Fruit fly (Drosophila melanogaster) whole organism, embryonic: Measurements from ENCODE around the gene Lcp65Ab1.
A peak's percentile ranks its signal among the peaks of the same experiment; 100 is the strongest.

Experiments
- Bdp1 ChIP-seq: fragments of 200-800 bp; sonication (Bioruptor generic); optimal IDR thresholded peaks from 3 replicates; lab custom pipeline; 2016; ENCODE audit warnings: missing biosample characterization, missing genetic modification characterization
- CG10147 ChIP-seq: fragments of 200-800 bp; sonication (Bioruptor generic); optimal IDR thresholded peaks from 2 replicates; lab custom pipeline; 2019; ENCODE audit warnings: missing biosample characterization, mild to moderate bottlenecking, missing genetic modification characterization, moderate library complexity
- CG10654 ChIP-seq: fragments of 200-800 bp; sonication (Bioruptor generic); optimal IDR thresholded peaks from 2 replicates; lab custom pipeline; 2016; ENCODE audit warnings: missing biosample characterization, missing genetic modification characterization
- CG11247 ChIP-seq: fragments of 200-800 bp; sonication (Bioruptor generic); IDR thresholded peaks from 2 replicates; pipeline ENCODE4 v1.3.6; 2022; ENCODE audit warnings: missing biosample characterization, missing genetic modification characterization
- CG11696 ChIP-seq: fragments of 200-800 bp; sonication (Bioruptor generic); IDR thresholded peaks from 2 replicates; pipeline ENCODE4 v1.3.6; 2022; ENCODE audit warnings: missing biosample characterization, missing genetic modification characterization
- CG11723 ChIP-seq: fragments of 200-800 bp; sonication (Bioruptor generic); optimal IDR thresholded peaks from 2 replicates; lab custom pipeline; 2017; ENCODE audit warnings: missing biosample characterization, mild to moderate bottlenecking, missing genetic modification characterization
- CG12071 ChIP-seq: fragments of 200-800 bp; sonication (Bioruptor generic); optimal IDR thresholded peaks from 3 replicates; lab custom pipeline; 2018; ENCODE audit warnings: missing biosample characterization, mild to moderate bottlenecking, missing genetic modification characterization
- CG12219 ChIP-seq: fragments of 200-800 bp; sonication (Bioruptor generic); optimal IDR thresholded peaks from 3 replicates; lab custom pipeline; 2018; ENCODE audit warnings: missing biosample characterization, mild to moderate bottlenecking, missing genetic modification characterization
- CG12299 ChIP-seq: fragments of 200-800 bp; sonication (Bioruptor generic); optimal IDR thresholded peaks from 2 replicates; lab custom pipeline; 2018; ENCODE audit warnings: missing biosample characterization, mild to moderate bottlenecking, missing genetic modification characterization
- CG13775 ChIP-seq: fragments of 200-800 bp; sonication (Bioruptor generic); optimal IDR thresholded peaks from 3 replicates; lab custom pipeline; 2017; ENCODE audit warnings: missing biosample characterization, mild to moderate bottlenecking, missing genetic modification characterization
- CG14441 ChIP-seq: fragments of 200-800 bp; sonication (Bioruptor generic); IDR thresholded peaks from 2 replicates; pipeline ENCODE4 v1.3.6; 2022; ENCODE audit warnings: missing biosample characterization, missing genetic modification characterization
- CG17361 ChIP-seq: fragments of 200-800 bp; sonication (Bioruptor generic); IDR thresholded peaks from 3 replicates; pipeline ENCODE4 v1.3.6; 2022; ENCODE audit warnings: missing biosample characterization, missing genetic modification characterization
- CG2889 ChIP-seq: fragments of 200-800 bp; sonication (Bioruptor generic); IDR thresholded peaks from 3 replicates; pipeline ENCODE4 v1.3.6; 2022; ENCODE audit warnings: missing biosample characterization, missing genetic modification characterization
- CG3163 ChIP-seq: fragments of 200-800 bp; sonication (Bioruptor generic); optimal IDR thresholded peaks from 3 replicates; lab custom pipeline; 2016; ENCODE audit warnings: missing biosample characterization, missing genetic modification characterization
- CG3838 ChIP-seq: fragments of 200-800 bp; sonication (Bioruptor generic); optimal IDR thresholded peaks from 3 replicates; lab custom pipeline; 2016; ENCODE audit warnings: missing biosample characterization, missing genetic modification characterization
- CG4328 ChIP-seq: fragments of 200-800 bp; sonication (Bioruptor generic); optimal IDR thresholded peaks from 3 replicates; lab custom pipeline; 2017; ENCODE audit warnings: missing biosample characterization, missing genetic modification reagents, missing genetic modification characterization
- CG6813 ChIP-seq: fragments of 200-800 bp; sonication (Bioruptor generic); optimal IDR thresholded peaks from 2 replicates; lab custom pipeline; 2017; ENCODE audit warnings: missing biosample characterization, missing genetic modification characterization, mild to moderate bottlenecking, moderate library complexity, missing genetic modification reagents
- CG8388 ChIP-seq: fragments of 200-800 bp; sonication (Bioruptor generic); optimal IDR thresholded peaks from 2 replicates; lab custom pipeline; 2019; ENCODE audit warnings: missing biosample characterization, mild to moderate bottlenecking, missing genetic modification characterization, moderate library complexity
- CG8944 ChIP-seq: fragments of 200-800 bp; sonication (Bioruptor generic); optimal IDR thresholded peaks from 3 replicates; lab custom pipeline; 2016; ENCODE audit warnings: missing biosample characterization, missing genetic modification characterization
- CkIIα-i1 ChIP-seq: fragments of 200-800 bp; sonication (Bioruptor generic); IDR thresholded peaks from 2 replicates; pipeline ENCODE4 v1.3.6; 2022; ENCODE audit warnings: missing biosample characterization, missing genetic modification characterization
- Dad ChIP-seq: fragments of 200-800 bp; sonication (Bioruptor generic); optimal IDR thresholded peaks from 3 replicates; lab custom pipeline; 2016; ENCODE audit warnings: missing biosample characterization, missing genetic modification characterization
- Deaf1 ChIP-seq: fragments of 200-800 bp; optimal IDR thresholded peaks from 3 replicates; lab custom pipeline; 2019; ENCODE audit warnings: missing biosample characterization, mild to moderate bottlenecking, missing genetic modification characterization, moderate library complexity
- E2f1 ChIP-seq: fragments of 200-800 bp; sonication (Bioruptor generic); IDR thresholded peaks from 2 replicates; pipeline ENCODE4 v1.3.6; 2022; ENCODE audit warnings: missing biosample characterization, missing genetic modification characterization
- PHDP ChIP-seq: fragments of 200-800 bp; sonication (Bioruptor generic); optimal IDR thresholded peaks from 3 replicates; lab custom pipeline; 2018; ENCODE audit warnings: missing biosample characterization, mild to moderate bottlenecking, missing genetic modification characterization, moderate library complexity
- Side ChIP-seq: fragments of 200-800 bp; sonication (Bioruptor generic); optimal IDR thresholded peaks from 2 replicates; lab custom pipeline; 2016; ENCODE audit warnings: missing biosample characterization, missing genetic modification characterization
- Vsx1 ChIP-seq: fragments of 200-800 bp; sonication (Bioruptor generic); optimal IDR thresholded peaks from 2 replicates; lab custom pipeline; 2017; ENCODE audit warnings: missing biosample characterization, mild to moderate bottlenecking, missing genetic modification characterization, missing genetic modification reagents
- ara ChIP-seq: fragments of 200-800 bp; sonication (Bioruptor generic); IDR thresholded peaks from 2 replicates; pipeline ENCODE4 v1.3.6; 2022; ENCODE audit warnings: missing biosample characterization, missing genetic modification characterization
- az2 ChIP-seq: fragments of 200-800 bp; sonication (Bioruptor generic); optimal IDR thresholded peaks from 3 replicates; lab custom pipeline; 2016; ENCODE audit warnings: missing biosample characterization, missing genetic modification characterization
- cato ChIP-seq: fragments of 200-800 bp; sonication (Bioruptor generic); optimal IDR thresholded peaks from 2 replicates; lab custom pipeline; 2016; ENCODE audit warnings: missing biosample characterization, missing genetic modification characterization, borderline replicate concordance
- chn ChIP-seq: fragments of 200-800 bp; sonication (Bioruptor generic); optimal IDR thresholded peaks from 2 replicates; lab custom pipeline; 2016; ENCODE audit warnings: missing biosample characterization, missing genetic modification characterization
- danr ChIP-seq: fragments of 200-800 bp; sonication (Bioruptor generic); IDR thresholded peaks from 2 replicates; pipeline ENCODE4 v1.3.6; 2022; ENCODE audit warnings: missing biosample characterization, missing genetic modification characterization
- dm ChIP-seq: fragments of 200-800 bp; sonication (Bioruptor generic); optimal IDR thresholded peaks from 3 replicates; lab custom pipeline; 2016; ENCODE audit warnings: missing biosample characterization, missing genetic modification characterization
- dpn ChIP-seq, 2 experiments: fragments of 200-800 bp; sonication (Bioruptor generic); optimal IDR thresholded peaks; 3 replicates each; lab custom pipeline; 2016; ENCODE audit warnings: missing biosample characterization in 2 of 2, missing genetic modification characterization in 2 of 2
- fd3F ChIP-seq: fragments of 200-800 bp; sonication (Bioruptor generic); optimal IDR thresholded peaks from 2 replicates; lab custom pipeline; 2018; ENCODE audit warnings: missing biosample characterization, mild to moderate bottlenecking, missing genetic modification characterization, moderate library complexity
- fd96Cb ChIP-seq: fragments of 200-800 bp; sonication (Bioruptor generic); optimal IDR thresholded peaks from 2 replicates; lab custom pipeline; 2018; ENCODE audit warnings: missing biosample characterization, mild to moderate bottlenecking, missing genetic modification characterization, moderate library complexity
- gcm2 ChIP-seq: fragments of 200-800 bp; sonication (Bioruptor generic); optimal IDR thresholded peaks from 2 replicates; lab custom pipeline; 2016; ENCODE audit warnings: missing biosample characterization, missing genetic modification characterization
- ham ChIP-seq: fragments of 200-800 bp; sonication (Bioruptor generic); IDR thresholded peaks from 2 replicates; pipeline ENCODE4 v1.3.6; 2022; ENCODE audit warnings: missing biosample characterization, missing genetic modification characterization
- kni ChIP-seq: fragments of 200-800 bp; sonication (Bioruptor generic); optimal IDR thresholded peaks from 3 replicates; lab custom pipeline; 2017; ENCODE audit warnings: mild to moderate bottlenecking, missing biosample characterization, missing genetic modification reagents, missing genetic modification characterization
- lmd ChIP-seq: fragments of 200-800 bp; sonication (Bioruptor generic); IDR thresholded peaks from 2 replicates; pipeline ENCODE4 v1.3.6; 2022; ENCODE audit warnings: missing biosample characterization, missing genetic modification characterization
- lola ChIP-seq, 3 experiments: fragments of >200 bp in 2 of 3; fragments of 200-800 bp in 1 of 3; sonication (Bioruptor generic) in 1 of 3; optimal IDR thresholded peaks; 2 replicates each; lab custom pipeline; 2017 to 2019; ENCODE audit warnings: missing biosample characterization in 3 of 3, missing genetic modification characterization in 3 of 3, mild to moderate bottlenecking in 1 of 3, moderate library complexity in 1 of 3
- nerfin-1 ChIP-seq: fragments of 200-800 bp; sonication (Bioruptor generic); optimal IDR thresholded peaks from 3 replicates; lab custom pipeline; 2019; ENCODE audit warnings: missing biosample characterization, mild to moderate bottlenecking, missing genetic modification characterization, moderate library complexity
- nmo ChIP-seq: fragments of 200-800 bp; sonication (Bioruptor generic); optimal IDR thresholded peaks from 2 replicates; lab custom pipeline; 2018; ENCODE audit warnings: missing biosample characterization, mild to moderate bottlenecking, missing genetic modification characterization, moderate library complexity
- pb ChIP-seq: fragments of 200-800 bp; sonication (Bioruptor generic); optimal IDR thresholded peaks from 3 replicates; lab custom pipeline; 2016; ENCODE audit warnings: missing biosample characterization, missing genetic modification characterization
- prd ChIP-seq, 3 experiments: fragments of >200 bp in 2 of 3; fragments of 200-800 bp in 1 of 3; sonication (Bioruptor generic) in 1 of 3; optimal IDR thresholded peaks in 2 of 3; IDR thresholded peaks in 1 of 3; 2 replicates in 2 of 3; 3 replicates in 1 of 3; pipeline versions ENCODE4 v1.3.6 to Lab custom; 2017 to 2022; ENCODE audit warnings: missing biosample characterization in 1 of 3, missing genetic modification characterization in 1 of 3
- pum ChIP-seq: fragments of 200-800 bp; sonication (Bioruptor generic); optimal IDR thresholded peaks from 2 replicates; lab custom pipeline; 2016; ENCODE audit warnings: missing biosample characterization, missing genetic modification characterization
- seq ChIP-seq: fragments of 200-800 bp; sonication (Bioruptor generic); IDR thresholded peaks from 2 replicates; pipeline ENCODE4 v1.3.6; 2022; ENCODE audit warnings: missing biosample characterization, missing genetic modification characterization
- sisA ChIP-seq: fragments of 200-800 bp; sonication (Bioruptor generic); IDR thresholded peaks from 2 replicates; pipeline ENCODE4 v1.3.6; 2022; ENCODE audit warnings: missing biosample characterization, missing genetic modification characterization
- sna ChIP-seq: fragments of 200-800 bp; sonication (Bioruptor generic); IDR thresholded peaks from 2 replicates; pipeline ENCODE4 v1.3.6; 2022; ENCODE audit warnings: missing biosample characterization, missing genetic modification characterization; ENCODE audit not compliant: partially characterized antibody
- sqz ChIP-seq: fragments of 200-800 bp; sonication (Bioruptor generic); optimal IDR thresholded peaks from 3 replicates; lab custom pipeline; 2018; ENCODE audit warnings: missing biosample characterization, mild to moderate bottlenecking, missing genetic modification characterization
- toy ChIP-seq: fragments of 200-800 bp; sonication (Bioruptor generic); IDR thresholded peaks from 2 replicates; pipeline ENCODE4 v1.3.6; 2022; ENCODE audit warnings: missing biosample characterization, missing genetic modification characterization
- unpg ChIP-seq: fragments of 200-800 bp; sonication (Bioruptor generic); optimal IDR thresholded peaks from 3 replicates; lab custom pipeline; 2018; ENCODE audit warnings: missing biosample characterization, mild to moderate bottlenecking, missing genetic modification characterization, moderate library complexity

The Lcp65Ab1 gene

DNA sequence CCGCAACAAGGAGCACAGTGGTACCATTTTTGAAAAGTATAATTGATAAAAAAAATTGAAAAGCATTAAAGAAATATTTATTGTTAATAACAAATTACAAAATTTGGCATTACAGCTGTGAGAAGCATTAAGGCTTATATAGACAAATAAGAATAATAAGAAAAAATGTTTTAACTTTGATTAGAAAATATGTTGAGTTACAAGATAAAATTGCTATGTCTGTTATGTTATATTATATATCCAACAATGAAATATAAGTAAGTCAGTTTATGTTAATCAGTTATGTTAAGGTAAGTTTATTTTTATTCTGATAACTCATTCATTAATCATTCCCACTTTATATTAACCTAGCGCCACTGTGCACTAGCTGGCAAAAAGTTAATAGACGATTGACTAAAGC, 10.5 kb downstream of the Lcp65Ab1 start (continued):
- TF ChIP-seq az2 (GFP tag; lab: Kevin White, UChicago) (no peak), ara (GFP tag; lab: Robert Waterston, UW) (no peak), sna (GFP tag; lab: Robert Waterston, UW) (no peak), kni (no peak), dpn (GFP tag; optimal IDR thresholded peaks at IDR 0.05; lab: Kevin White, UChicago) (no peak), CG3163 (GFP tag; lab: Kevin White, UChicago) (no peak), CG12219 (GFP tag; lab: Kevin White, UChicago) (no peak), CG3838 (no peak), CG11247 (GFP tag; lab: Robert Waterston, UW) (no peak), Vsx1 (no peak), E2f1 (GFP tag; lab: Robert Waterston, UW) (no peak), cato (GFP tag; lab: Kevin White, UChicago) (no peak), chn (GFP tag; lab: Kevin White, UChicago) (no peak), Deaf1 (tag; lab: Kevin White, UChicago) (peak; percentile 1), gcm2 (GFP tag; lab: Kevin White, UChicago) (no peak), sisA (no peak), CkIIα-i1 (GFP tag; lab: Robert Waterston, UW) (no peak), CG13775 (GFP tag; lab: Kevin White, UChicago) (no peak), nerfin-1 (no peak), CG11723 (GFP tag; lab: Kevin White, UChicago) (no peak), CG4328 (GFP tag; lab: Kevin White, UChicago) (no peak), CG14441 (GFP tag; lab: Robert Waterston, UW) (no peak), CG8944 (GFP tag; lab: Kevin White, UChicago) (no peak), dm (GFP tag; lab: Kevin White, UChicago) (no peak), unpg (GFP tag; lab: Kevin White, UChicago) (no peak), CG12071 (GFP tag; lab: Kevin White, UChicago) (no peak), CG10654 (GFP tag; lab: Kevin White, UChicago) (no peak), PHDP (tag; lab: Kevin White, UChicago) (no peak), toy (no peak), lmd (GFP tag; lab: Robert Waterston, UW) (no peak), Dad (GFP tag; lab: Kevin White, UChicago) (no peak), CG6813 (GFP tag; lab: Kevin White, UChicago) (no peak), CG11696 (GFP tag; lab: Robert Waterston, UW) (no peak), CG10147 (GFP tag; lab: Kevin White, UChicago) (no peak), fd3F (GFP tag; lab: Kevin White, UChicago) (no peak), Side (no peak), CG2889 (GFP tag; lab: Robert Waterston, UW) (no peak), nmo (GFP tag; lab: Kevin White, UChicago) (peak; percentile 31), sqz (GFP tag; lab: Kevin White, UChicago) (no peak), CG8388 (GFP tag; lab: Kevin White, UChicago) (peak; percentile 9), CG17361 (peak; percentile 72; the same call in 2 of the 3 replicates), Bdp1 (GFP tag; lab: Kevin White, UChicago) (no peak), pb (GFP tag; lab: Kevin White, UChicago) (no peak), seq (GFP tag; lab: Robert Waterston, UW) (no peak), prd (optimal IDR thresholded peaks at IDR 0.05; lab: Kevin White, UChicago) (no peak), prd (GFP tag; IDR thresholded peaks at IDR 0.05; lab: Robert Waterston, UW) (no peak), danr (GFP tag; lab: Robert Waterston, UW) (no peak), ham (no peak), CG12299 (tag; lab: Kevin White, UChicago) (no peak), pum (no peak), lola (GFP tag; optimal IDR thresholded peaks at IDR 0.05; lab: Kevin White, UChicago) (peak in 1 of 3 experiments; percentile 62), fd96Cb (tag; lab: Kevin White, UChicago) (peak; percentile 1)
